Fruit fly (Drosophila melanogaster): ENCODE measurements around the gene CG16865.

CG16865 gene

dm6 chr2L:13811323-13811722 lies at the start of gene CG16865, which contains the start of gene Adat1:
TSS of gene CG16865 (plus strand) at chr2L:13811522.
TSS of gene Adat1 (minus strand) at chr2L:13811474.
- TF ChIP-seq CG17801 (GFP tag; optimal IDR thresholded peaks at IDR 0.05; ENCODE audit: partially characterized antibody) = no peak

- TF ChIP-seq CG17801 (GFP tag; optimal IDR thresholded peaks at IDR 0.05; ENCODE audit: partially characterized antibody) = no peak
These were observed 48.2 kb upstream of the CG16865 start for dm6 chr2L:13763144-13763543.

- TF ChIP-seq CG17801 (GFP tag; optimal IDR thresholded peaks at IDR 0.05; ENCODE audit: partially characterized antibody) = no peak
These were observed 40.4 kb upstream of the CG16865 start for dm6 chr2L:13770884-13771283.

- TF ChIP-seq CG17801 (GFP tag; optimal IDR thresholded peaks at IDR 0.05; ENCODE audit: partially characterized antibody) = no peak
These were observed 37.6 kb upstream of the CG16865 start, which contains the start of gene CG43376 for dm6 chr2L:13773697-13774096. TSS of gene CG43376 (plus strand) at chr2L:13773997.

- no peak for TF ChIP-seq CG17801 (GFP tag; optimal IDR thresholded peaks at IDR 0.05; ENCODE audit: partially characterized antibody)
These were observed 34.2 kb upstream of the CG16865 start for dm6 chr2L:13776928-13777686.

dm6 chr2L:13778648-13779047 lies 32.7 kb upstream of the CG16865 start:
- peak; percentile 14 for TF ChIP-seq CG17801 (GFP tag; optimal IDR thresholded peaks at IDR 0.05; ENCODE audit: partially characterized antibody)

dm6 chr2L:13779162-13779561 lies 32.2 kb upstream of the CG16865 start:
- TF ChIP-seq CG17801 (GFP tag; optimal IDR thresholded peaks at IDR 0.05; ENCODE audit: partially characterized antibody) = no peak

- no peak for TF ChIP-seq CG17801 (GFP tag; optimal IDR thresholded peaks at IDR 0.05; ENCODE audit: partially characterized antibody)
These were observed 31.6 kb upstream of the CG16865 start for dm6 chr2L:13779795-13780108.

- TF ChIP-seq CG17801 (GFP tag; optimal IDR thresholded peaks at IDR 0.05; ENCODE audit: partially characterized antibody) = peak; percentile 47
These were observed 31.0 kb upstream of the CG16865 start, which contains the start of the genes CG9008 and p38b for dm6 chr2L:13780109-13780947. TSS of gene CG9008 (minus strand) at chr2L:13780165. TSS of gene p38b (plus strand) at chr2L:13780689.

- TF ChIP-seq CG17801 (GFP tag; optimal IDR thresholded peaks at IDR 0.05; ENCODE audit: partially characterized antibody) = no peak
These were observed 27.8 kb upstream of the CG16865 start, which contains the start of gene Eato for dm6 chr2L:13783264-13784154. TSS of gene Eato (plus strand) at chr2L:13784084.

dm6 chr2L:13784155-13784681 lies 27.1 kb upstream of the CG16865 start, which contains the start of gene CG16890:
TSS of gene CG16890 (minus strand) at chr2L:13784338.
- TF ChIP-seq CG17801 (GFP tag; optimal IDR thresholded peaks at IDR 0.05; ENCODE audit: partially characterized antibody) = no peak

dm6 chr2L:13790715-13791114 lies 20.6 kb upstream of the CG16865 start, which contains the start of gene CG16863:
TSS of gene CG16863 (plus strand) at chr2L:13790959.
- TF ChIP-seq CG17801 (GFP tag; optimal IDR thresholded peaks at IDR 0.05; ENCODE audit: partially characterized antibody) = no peak

dm6 chr2L:13793405-13793804 lies 17.9 kb upstream of the CG16865 start, which contains the start of gene Sec71:
TSS of gene Sec71 (plus strand) at chr2L:13793521.
- peak; percentile 32 for TF ChIP-seq CG17801 (GFP tag; optimal IDR thresholded peaks at IDR 0.05; ENCODE audit: partially characterized antibody)

- no peak for TF ChIP-seq CG17801 (GFP tag; optimal IDR thresholded peaks at IDR 0.05; ENCODE audit: partially characterized antibody)
These were observed 10.2 kb upstream of the CG16865 start for dm6 chr2L:13801166-13801565.
